Worm (Caenorhabditis elegans) whole organism, young adult: ENCODE data around the gene tbcc-1.

Experiments
- B0019.2 ChIP-seq: fragments of 200-800 bp; sonication (Bioruptor generic); conservative IDR thresholded peaks from 2 replicates; pipeline ENCODE4 v1.3.6; 2022; ENCODE audit warnings: missing genetic modification reagents, missing genetic modification characterization, missing compliant biosample characterization
- D2030.7 ChIP-seq: fragments of 200-800 bp; sonication (Bioruptor generic); IDR thresholded peaks from 2 replicates; pipeline ENCODE4 v1.3.6; 2022; ENCODE audit warnings: missing genetic modification reagents, missing genetic modification characterization, missing compliant biosample characterization
- F33H1.4 ChIP-seq: fragments of 200-800 bp; sonication (Bioruptor generic); IDR thresholded peaks from 2 replicates; pipeline ENCODE4 v1.3.6; 2022; ENCODE audit warnings: missing genetic modification reagents, missing genetic modification characterization, missing compliant biosample characterization
- F37B4.10 ChIP-seq: fragments of 200-800 bp; sonication (Bioruptor generic); IDR thresholded peaks from 2 replicates; pipeline ENCODE4 v1.3.6; 2022; ENCODE audit warnings: missing genetic modification characterization, missing compliant biosample characterization
- F57A8.1 ChIP-seq: fragments of 200-800 bp; sonication (Bioruptor generic); optimal IDR thresholded peaks from 2 replicates; lab custom pipeline; 2018; ENCODE audit warnings: mild to moderate bottlenecking, missing genetic modification characterization, moderate library complexity, missing compliant biosample characterization
- F57C9.4 ChIP-seq: sonication (generic microtip); optimal IDR thresholded peaks from 2 replicates; lab custom pipeline; 2017; ENCODE audit warnings: mild to moderate bottlenecking, missing genetic modification characterization, missing compliant biosample characterization
- T07F8.4 ChIP-seq: sonication (generic microtip); optimal IDR thresholded peaks from 2 replicates; lab custom pipeline; 2016; ENCODE audit warnings: mild to moderate bottlenecking, missing genetic modification characterization, moderate library complexity, missing compliant biosample characterization
- Y56A3A.18 ChIP-seq: fragments of 200-800 bp; sonication (Bioruptor generic); IDR thresholded peaks from 2 replicates; pipeline ENCODE4 v1.3.6; 2022; ENCODE audit warnings: missing genetic modification reagents, missing genetic modification characterization, missing compliant biosample characterization
- Y79H2A.3 ChIP-seq: fragments of 200-800 bp; sonication (Bioruptor generic); conservative IDR thresholded peaks from 2 replicates; pipeline ENCODE4 v1.3.6; 2022; ENCODE audit warnings: missing genetic modification reagents, missing genetic modification characterization, missing compliant biosample characterization
- athp-1 ChIP-seq: sonication (generic microtip); optimal IDR thresholded peaks from 2 replicates; lab custom pipeline; 2017; ENCODE audit warnings: mild to moderate bottlenecking, missing genetic modification characterization, missing compliant biosample characterization
- attf-3 ChIP-seq: fragments of 200-800 bp; sonication (Bioruptor generic); conservative IDR thresholded peaks from 2 replicates; pipeline ENCODE4 v1.3.6; 2022; ENCODE audit warnings: missing genetic modification reagents, missing genetic modification characterization, missing compliant biosample characterization
- attf-6 ChIP-seq: fragments of 200-800 bp; sonication (Bioruptor generic); IDR thresholded peaks from 2 replicates; pipeline ENCODE4 v1.3.6; 2022; ENCODE audit warnings: missing genetic modification reagents, missing genetic modification characterization, missing compliant biosample characterization
- bed-1 ChIP-seq: fragments of 200-800 bp; sonication (Bioruptor generic); IDR thresholded peaks from 2 replicates; pipeline ENCODE4 v1.3.6; 2022; ENCODE audit warnings: missing genetic modification reagents, missing genetic modification characterization, missing compliant biosample characterization
- ccch-3 ChIP-seq: fragments of 200-800 bp; sonication (Bioruptor generic); optimal IDR thresholded peaks from 2 replicates; lab custom pipeline; 2018; ENCODE audit warnings: mild to moderate bottlenecking, missing genetic modification characterization, missing compliant biosample characterization
- cebp-2 ChIP-seq: fragments of 200-800 bp; sonication (Bioruptor generic); IDR thresholded peaks from 2 replicates; pipeline ENCODE4 v1.3.6; 2022; ENCODE audit warnings: missing genetic modification characterization, missing compliant biosample characterization
- ceh-27 ChIP-seq: fragments of 200-800 bp; sonication (Bioruptor generic); optimal IDR thresholded peaks from 2 replicates; lab custom pipeline; 2018; ENCODE audit warnings: mild to moderate bottlenecking, missing genetic modification characterization, moderate library complexity, missing compliant biosample characterization
- ceh-40 ChIP-seq: fragments of 200-800 bp; sonication (Bioruptor generic); IDR thresholded peaks from 2 replicates; pipeline ENCODE4 v1.3.6; 2022; ENCODE audit warnings: missing genetic modification characterization, missing compliant biosample characterization
- ceh-58 ChIP-seq: fragments of 200-800 bp; sonication (Bioruptor generic); IDR thresholded peaks from 2 replicates; pipeline ENCODE4 v1.3.6; 2022; ENCODE audit warnings: missing genetic modification characterization, missing compliant biosample characterization
- ceh-79 ChIP-seq: sonication (generic microtip); optimal IDR thresholded peaks from 2 replicates; lab custom pipeline; 2017; ENCODE audit warnings: mild to moderate bottlenecking, missing genetic modification characterization, missing compliant biosample characterization
- ceh-91 ChIP-seq: fragments of 200-800 bp; sonication (Bioruptor generic); IDR thresholded peaks from 2 replicates; pipeline ENCODE4 v1.3.6; 2022; ENCODE audit warnings: missing genetic modification reagents, missing genetic modification characterization, missing compliant biosample characterization
- chd-7 ChIP-seq: sonication (generic microtip); optimal IDR thresholded peaks from 2 replicates; lab custom pipeline; 2016; ENCODE audit warnings: mild to moderate bottlenecking, missing genetic modification characterization, moderate library complexity, missing compliant biosample characterization
- dpff-1 ChIP-seq: sonication (generic microtip); optimal IDR thresholded peaks from 2 replicates; lab custom pipeline; 2017; ENCODE audit warnings: mild to moderate bottlenecking, missing genetic modification characterization, missing compliant biosample characterization
- dpl-1 ChIP-seq: fragments of 150-350 bp; optimal IDR thresholded peaks from 2 replicates; lab custom pipeline; 2014; ENCODE audit warnings: missing biosample characterization, missing genetic modification reagents, missing genetic modification characterization
- efl-1 ChIP-seq: fragments of 150-350 bp; optimal IDR thresholded peaks from 2 replicates; lab custom pipeline; 2014; ENCODE audit warnings: missing biosample characterization, missing genetic modification reagents, missing genetic modification characterization
- ekl-4 ChIP-seq: fragments of 200-800 bp; sonication (Bioruptor generic); IDR thresholded peaks from 2 replicates; pipeline ENCODE4 v1.3.6; 2022; ENCODE audit warnings: missing genetic modification reagents, missing genetic modification characterization, missing compliant biosample characterization
- ets-4 ChIP-seq: fragments of 200-800 bp; sonication (Bioruptor generic); optimal IDR thresholded peaks from 2 replicates; lab custom pipeline; 2018; ENCODE audit warnings: mild to moderate bottlenecking, missing genetic modification characterization, missing compliant biosample characterization
- hlh-26 ChIP-seq: fragments of 200-800 bp; sonication (Bioruptor generic); conservative IDR thresholded peaks from 2 replicates; pipeline ENCODE4 v1.3.6; 2022; ENCODE audit warnings: missing genetic modification reagents, missing genetic modification characterization, missing compliant biosample characterization
- hmg-1.2 ChIP-seq: fragments of 200-800 bp; sonication (Bioruptor generic); IDR thresholded peaks from 2 replicates; pipeline ENCODE4 v1.3.6; 2022; ENCODE audit warnings: missing genetic modification reagents, missing genetic modification characterization, missing compliant biosample characterization
- hsf-1 ChIP-seq: fragments of 200-800 bp; sonication (Bioruptor generic); IDR thresholded peaks from 2 replicates; pipeline ENCODE4 v1.3.6; 2022; ENCODE audit warnings: missing genetic modification reagents, missing genetic modification characterization, missing compliant biosample characterization
- lin-26 ChIP-seq: fragments of 200-800 bp; sonication (Bioruptor generic); IDR thresholded peaks from 2 replicates; pipeline ENCODE4 v1.3.6; 2022; ENCODE audit warnings: missing genetic modification reagents, missing genetic modification characterization, missing compliant biosample characterization
- lin-35 ChIP-seq, 3 experiments: fragments of 150-350 bp in 2 of 3; sonication (generic microtip) in 1 of 3; optimal IDR thresholded peaks; 2 replicates each; lab custom pipeline; 2014 to 2018; ENCODE audit warnings: missing biosample characterization in 3 of 3, missing genetic modification characterization in 3 of 3, missing genetic modification reagents in 3 of 3
- lsl-1 ChIP-seq: fragments of 200-800 bp; sonication (Bioruptor generic); optimal IDR thresholded peaks from 2 replicates; lab custom pipeline; 2018; ENCODE audit warnings: mild to moderate bottlenecking, missing genetic modification characterization, moderate library complexity, missing compliant biosample characterization
- lsy-27 ChIP-seq: sonication (generic microtip); optimal IDR thresholded peaks from 2 replicates; lab custom pipeline; 2017; ENCODE audit warnings: missing genetic modification characterization, mild to moderate bottlenecking, missing compliant biosample characterization, antibody characterized with exemption, missing genotype, borderline replicate concordance; ENCODE audit not compliant: insufficient read depth
- mes-4 ChIP-seq: sonication (generic microtip); optimal IDR thresholded peaks from 2 replicates; lab custom pipeline; 2016; ENCODE audit warnings: missing genotype, missing genetic modification characterization, missing compliant biosample characterization
- mxl-1 ChIP-seq: sonication (generic microtip); optimal IDR thresholded peaks from 2 replicates; lab custom pipeline; 2016; ENCODE audit warnings: missing genetic modification characterization, missing compliant biosample characterization
- nfya-1 ChIP-seq: sonication (generic microtip); optimal IDR thresholded peaks from 2 replicates; lab custom pipeline; 2017; ENCODE audit warnings: antibody characterized with exemption, missing compliant biosample characterization, missing genetic modification characterization, borderline replicate concordance; ENCODE audit not compliant: insufficient read depth
- nfya-2 ChIP-seq: fragments of 200-800 bp; sonication (Bioruptor generic); IDR thresholded peaks from 2 replicates; pipeline ENCODE4 v1.3.6; 2022; ENCODE audit warnings: missing genetic modification reagents, missing genetic modification characterization, missing compliant biosample characterization
- nhr-80 ChIP-seq: sonication (generic microtip); optimal IDR thresholded peaks from 2 replicates; lab custom pipeline; 2016; ENCODE audit warnings: missing genetic modification characterization, missing compliant biosample characterization
- pbrm-1 ChIP-seq: fragments of 200-800 bp; sonication (Bioruptor generic); IDR thresholded peaks from 2 replicates; pipeline ENCODE4 v1.3.6; 2022; ENCODE audit warnings: missing genetic modification reagents, missing genetic modification characterization, missing compliant biosample characterization
- pha-4 ChIP-seq: fragments of 150-350 bp; sonication (generic microtip); optimal IDR thresholded peaks from 2 replicates; lab custom pipeline; 2014; ENCODE audit warnings: missing biosample characterization, missing genetic modification reagents, missing genetic modification characterization
- repo-1 ChIP-seq: sonication (generic microtip); optimal IDR thresholded peaks from 2 replicates; lab custom pipeline; 2017; ENCODE audit warnings: mild to moderate bottlenecking, missing genetic modification characterization, missing compliant biosample characterization
- rpc-1 ChIP-seq, 2 experiments: fragments of 150-350 bp in 1 of 2; sonication (generic microtip) in 1 of 2; optimal IDR thresholded peaks; 2 replicates each; lab custom pipeline; 2014 to 2018; ENCODE audit warnings: missing biosample characterization in 1 of 2, missing genetic modification characterization in 1 of 2, missing genetic modification reagents in 1 of 2, missing genotype in 1 of 2
- snpc-3.4 ChIP-seq: sonication (generic microtip); optimal IDR thresholded peaks from 2 replicates; lab custom pipeline; 2017; ENCODE audit warnings: missing genetic modification characterization, mild to moderate bottlenecking, missing compliant biosample characterization, antibody characterized with exemption, moderate library complexity, missing genotype, missing genetic modification reagents
- unc-62 ChIP-seq: fragments of 150-350 bp; optimal IDR thresholded peaks from 2 replicates; lab custom pipeline; 2014; ENCODE audit warnings: missing biosample characterization, missing genetic modification reagents, missing genetic modification characterization
- xnd-1 ChIP-seq: sonication (generic microtip); optimal IDR thresholded peaks from 2 replicates; lab custom pipeline; 2016; ENCODE audit warnings: missing genotype, missing genetic modification reagents, missing genetic modification characterization, missing compliant biosample characterization
- ztf-25 ChIP-seq: fragments of 200-800 bp; sonication (Bioruptor generic); IDR thresholded peaks from 2 replicates; pipeline ENCODE4 v1.3.6; 2022; ENCODE audit warnings: missing genetic modification reagents, missing genetic modification characterization, missing compliant biosample characterization
- ztf-28 ChIP-seq: fragments of 200-800 bp; sonication (Bioruptor generic); IDR thresholded peaks from 2 replicates; pipeline ENCODE4 v1.3.6; 2022; ENCODE audit warnings: missing genetic modification reagents, missing genetic modification characterization, missing compliant biosample characterization

Gene tbcc-1

ce11 chrIII:2785840-2786239, 2.4 kb upstream of the tbcc-1 start, which contains the start of gene Y71H2AM.20 (continued):
- TF ChIP-seq ztf-28 (GFP tag; lab: Robert Waterston, UW) = peak; percentile 82; the same call in 1 of the 2 replicates
- TF ChIP-seq F33H1.4 (GFP tag; lab: Robert Waterston, UW) = peak; percentile 85
- peak; percentile 76; the same call in 1 of the 2 replicates for TF ChIP-seq hsf-1 (GFP tag; lab: Robert Waterston, UW)
- TF ChIP-seq ekl-4 (GFP tag; lab: Robert Waterston, UW) = peak; percentile 95
- TF ChIP-seq unc-62 = peak; percentile 62
- no peak for TF ChIP-seq repo-1
- TF ChIP-seq nhr-80 (tag; lab: Kevin White, UChicago) = peak; percentile 86
- peak; percentile 74; the same call in 1 of the 2 replicates for TF ChIP-seq Y79H2A.3 (GFP tag; lab: Robert Waterston, UW)
- peak; percentile 98 for TF ChIP-seq athp-1 (tag; lab: Kevin White, UChicago)
- peak; percentile 97 for TF ChIP-seq pha-4 (tag; lab: Kevin White, UChicago)
- TF ChIP-seq ceh-79 (tag; lab: Kevin White, UChicago) = no peak
- TF ChIP-seq hlh-26 (GFP tag; lab: Robert Waterston, UW) = no peak
- peak; percentile 85 for TF ChIP-seq B0019.2 (GFP tag; lab: Robert Waterston, UW)
- TF ChIP-seq cebp-2 = no peak
- TF ChIP-seq lsy-27 (tag; lab: Kevin White, UChicago) = peak; percentile 69
- no peak for TF ChIP-seq F57C9.4 (tag; lab: Kevin White, UChicago)
- no peak for TF ChIP-seq ceh-58
- peak; percentile 74 for TF ChIP-seq attf-3 (GFP tag; lab: Robert Waterston, UW)
- peak; percentile 45 for TF ChIP-seq T07F8.4 (tag; lab: Kevin White, UChicago)
- TF ChIP-seq lin-26 (GFP tag; lab: Robert Waterston, UW) = peak; percentile 76; the same call in 1 of the 2 replicates

ce11 chrIII:2786740-2787139, 1.5 kb upstream of the tbcc-1 start, which contains the start of gene nduc-2:
nduc-2 (plus strand) TSS chrIII:2786852.
- no peak for TF ChIP-seq ccch-3 (GFP tag; lab: Kevin White, UChicago)
- TF ChIP-seq ztf-25 (GFP tag; lab: Robert Waterston, UW) = no peak
- no peak for TF ChIP-seq chd-7 (tag; lab: Kevin White, UChicago)
- TF ChIP-seq hmg-1.2 (GFP tag; lab: Robert Waterston, UW) = peak; percentile 13; the same call in 1 of the 2 replicates
- no peak for TF ChIP-seq F33H1.4 (GFP tag; lab: Robert Waterston, UW)
- TF ChIP-seq T07F8.4 (tag; lab: Kevin White, UChicago) = no peak
- TF ChIP-seq nfya-1 (tag; lab: Kevin White, UChicago) = no peak
- TF ChIP-seq efl-1 (GFP tag; lab: Kevin White, UChicago) = no peak
- no peak for TF ChIP-seq ceh-27 (GFP tag; lab: Kevin White, UChicago)
- TF ChIP-seq attf-6 (GFP tag; lab: Robert Waterston, UW) = 0 out of 2 replicates have a peak, but pooled peaks have one; percentile 54
- TF ChIP-seq snpc-3.4 (tag; lab: Kevin White, UChicago) = no peak
- TF ChIP-seq F57A8.1 (GFP tag; lab: Kevin White, UChicago) = no peak
- TF ChIP-seq ets-4 (GFP tag; lab: Kevin White, UChicago) = no peak
- no peak for TF ChIP-seq B0019.2 (GFP tag; lab: Robert Waterston, UW)
- TF ChIP-seq xnd-1 = no peak
- no peak for TF ChIP-seq nfya-2 (GFP tag; lab: Robert Waterston, UW)
- 0 out of 2 replicates have a peak, but pooled peaks have one; percentile 10 for TF ChIP-seq D2030.7
- no peak for TF ChIP-seq lin-35 (GFP tag; optimal IDR thresholded peaks at IDR 0.05; lab: Kevin White, UChicago)
- no peak for TF ChIP-seq dpl-1
- TF ChIP-seq mes-4 (tag; lab: Kevin White, UChicago) = no peak
- no peak for TF ChIP-seq dpff-1
- no peak for TF ChIP-seq ceh-40 (GFP tag; lab: Robert Waterston, UW)
- TF ChIP-seq athp-1 (tag; lab: Kevin White, UChicago) = no peak
- no peak for TF ChIP-seq mxl-1
- TF ChIP-seq F37B4.10 = no peak
- peak; percentile 56; the same call in 1 of the 2 replicates for TF ChIP-seq pbrm-1 (GFP tag; lab: Robert Waterston, UW)
- TF ChIP-seq ceh-91 (GFP tag; lab: Robert Waterston, UW) = no peak
- no peak for TF ChIP-seq lin-26 (GFP tag; lab: Robert Waterston, UW)
- no peak for TF ChIP-seq lsl-1 (GFP tag; lab: Kevin White, UChicago)
- no peak for TF ChIP-seq rpc-1 (optimal IDR thresholded peaks at IDR 0.05; lab: Kevin White, UChicago)
- no peak for TF ChIP-seq rpc-1 (tag; optimal IDR thresholded peaks at IDR 0.05; lab: Kevin White, UChicago)
- 0 out of 2 replicates have a peak, but pooled peaks have one; percentile 31 for TF ChIP-seq Y56A3A.18 (GFP tag; lab: Robert Waterston, UW)
- no peak for TF ChIP-seq bed-1 (GFP tag; lab: Robert Waterston, UW)
